Worm (Caenorhabditis elegans) whole organism, L4 larva: ENCODE data around the gene srh-272.

Experiments used
- Y75B8A.6 ChIP-seq: fragments of 200-800 bp; sonication (Bioruptor generic); IDR thresholded peaks from 2 replicates; pipeline ENCODE4 v1.3.6; 2022; ENCODE audit warnings: missing genetic modification reagents, missing genetic modification characterization, missing compliant biosample characterization
- aha-1 ChIP-seq: fragments of 150-350 bp; peaks from one replicate; lab custom pipeline; 2014; ENCODE audit warnings: missing biosample characterization, missing genetic modification characterization
- aly-2 ChIP-seq: sonication (generic microtip); optimal IDR thresholded peaks from 2 replicates; lab custom pipeline; 2018; ENCODE audit warnings: missing biosample characterization, missing genetic modification characterization
- ceh-32 ChIP-seq: sonication (generic microtip); optimal IDR thresholded peaks from 2 replicates; lab custom pipeline; 2016; ENCODE audit warnings: mild to moderate bottlenecking, missing genetic modification characterization, missing compliant biosample characterization; ENCODE audit not compliant: poor library complexity
- ctbp-1 ChIP-seq: fragments of 200-800 bp; sonication (Bioruptor generic); IDR thresholded peaks from 2 replicates; pipeline ENCODE4 v1.3.6; 2022; ENCODE audit warnings: missing genetic modification reagents, missing genetic modification characterization, missing compliant biosample characterization
- daf-12 ChIP-seq: fragments of 150-350 bp; optimal IDR thresholded peaks from 2 replicates; lab custom pipeline; 2014; ENCODE audit warnings: missing biosample characterization, missing genetic modification reagents, missing genetic modification characterization
- lsy-2 ChIP-seq, 2 experiments: fragments of 150-350 bp in 1 of 2; sonication (generic microtip) in 1 of 2; optimal IDR thresholded peaks; 2 replicates each; lab custom pipeline; 2014 to 2017; ENCODE audit warnings: missing biosample characterization in 2 of 2, missing genetic modification characterization in 2 of 2
- madf-9 ChIP-seq: fragments of 200-800 bp; sonication (Bioruptor generic); conservative IDR thresholded peaks from 2 replicates; pipeline ENCODE4 v1.3.6; 2022; ENCODE audit warnings: missing genetic modification reagents, missing genetic modification characterization, missing compliant biosample characterization
- nhr-11 ChIP-seq: fragments of 150-350 bp; optimal IDR thresholded peaks from 2 replicates; lab custom pipeline; 2014; ENCODE audit warnings: missing biosample characterization, missing genetic modification characterization
- nhr-237 ChIP-seq: sonication (generic microtip); optimal IDR thresholded peaks from 2 replicates; lab custom pipeline; 2017; ENCODE audit warnings: missing biosample characterization, missing genetic modification characterization
- pqm-1 ChIP-seq: sonication (generic microtip); optimal IDR thresholded peaks from 2 replicates; lab custom pipeline; 2017; ENCODE audit warnings: missing biosample characterization, missing genetic modification characterization
- snpc-4 ChIP-seq: fragments of 150-350 bp; optimal IDR thresholded peaks from 2 replicates; lab custom pipeline; 2014; ENCODE audit warnings: missing biosample characterization, missing genetic modification characterization

DNA sequence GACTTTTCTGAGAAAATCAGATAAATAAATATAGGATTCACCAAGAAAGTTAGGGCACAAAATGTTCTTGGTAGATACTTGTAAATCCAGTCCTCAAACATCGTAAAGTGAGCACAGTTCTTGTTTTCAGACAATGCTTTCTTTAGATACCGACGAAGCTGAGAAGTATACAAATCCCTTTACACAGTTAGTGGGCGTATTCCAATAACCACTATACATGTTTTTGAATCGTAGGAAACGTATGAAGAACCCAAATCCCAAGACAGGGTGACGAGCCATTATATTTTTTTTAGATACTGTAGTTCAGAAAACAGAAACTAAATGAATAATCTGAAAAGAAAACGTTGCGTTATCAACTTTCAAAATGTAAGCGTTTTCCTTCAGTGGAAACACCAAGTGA is 17.4 kb upstream of the srh-272 start, which contains the start of gene srj-44:
- TF ChIP-seq daf-12 (tag; lab: Kevin White, UChicago) (no peak), ctbp-1 (no peak), nhr-11 (tag; lab: Kevin White, UChicago) (no peak), Y75B8A.6 (GFP tag; lab: Robert Waterston, UW) (no peak), madf-9 (GFP tag; lab: Robert Waterston, UW) (no peak), pqm-1 (tag; lab: Kevin White, UChicago) (no peak), lsy-2 (tag; optimal IDR thresholded peaks at IDR 0.05; lab: Kevin White, UChicago) (no peak), aly-2 (tag; lab: Kevin White, UChicago) (no peak), snpc-4 (tag; lab: Kevin White, UChicago) (no peak), ceh-32 (no peak), aha-1 (tag; lab: Kevin White, UChicago) (no peak), nhr-237 (tag; lab: Kevin White, UChicago) (no peak)
